Worm (Caenorhabditis elegans) whole organism, young adult: ENCODE results near the gene C27B7.9.

Experiments used
- B0035.1 ChIP-seq: sonication (generic microtip); optimal IDR thresholded peaks from 2 replicates; lab custom pipeline; 2016; ENCODE audit warnings: missing genetic modification characterization, mild to moderate bottlenecking, missing compliant biosample characterization, missing genotype, missing genetic modification reagents
- B0261.1 ChIP-seq: sonication (generic microtip); optimal IDR thresholded peaks from 2 replicates; lab custom pipeline; 2016; ENCODE audit warnings: mild to moderate bottlenecking, missing genetic modification characterization, moderate library complexity, missing compliant biosample characterization
- D2030.7 ChIP-seq: fragments of 200-800 bp; sonication (Bioruptor generic); IDR thresholded peaks from 2 replicates; pipeline ENCODE4 v1.3.6; 2022; ENCODE audit warnings: missing genetic modification reagents, missing genetic modification characterization, missing compliant biosample characterization
- F39B2.1 ChIP-seq: fragments of 200-800 bp; sonication (Bioruptor generic); IDR thresholded peaks from 2 replicates; pipeline ENCODE4 v1.3.6; 2022; ENCODE audit warnings: missing genetic modification reagents, missing genetic modification characterization, missing compliant biosample characterization
- F52B5.7 ChIP-seq: sonication (generic microtip); optimal IDR thresholded peaks from 2 replicates; lab custom pipeline; 2016; ENCODE audit warnings: mild to moderate bottlenecking, missing genetic modification characterization, missing compliant biosample characterization
- F57A8.1 ChIP-seq: fragments of 200-800 bp; sonication (Bioruptor generic); optimal IDR thresholded peaks from 2 replicates; lab custom pipeline; 2018; ENCODE audit warnings: mild to moderate bottlenecking, missing genetic modification characterization, moderate library complexity, missing compliant biosample characterization
- K12H6.12 ChIP-seq: fragments of 200-800 bp; sonication (Bioruptor generic); optimal IDR thresholded peaks from 2 replicates; lab custom pipeline; 2018; ENCODE audit warnings: mild to moderate bottlenecking, missing genetic modification characterization, missing compliant biosample characterization
- T07F8.4 ChIP-seq: sonication (generic microtip); optimal IDR thresholded peaks from 2 replicates; lab custom pipeline; 2016; ENCODE audit warnings: mild to moderate bottlenecking, missing genetic modification characterization, moderate library complexity, missing compliant biosample characterization
- Y53F4B.3 ChIP-seq: fragments of 200-800 bp; sonication (Bioruptor generic); IDR thresholded peaks from 2 replicates; pipeline ENCODE4 v1.3.6; 2022; ENCODE audit warnings: missing genetic modification reagents, missing genetic modification characterization, missing compliant biosample characterization
- Y95B8A.8 ChIP-seq: fragments of 200-800 bp; sonication (Bioruptor generic); IDR thresholded peaks from 2 replicates; pipeline ENCODE4 v1.3.6; 2022; ENCODE audit warnings: missing genetic modification reagents, missing genetic modification characterization, missing compliant biosample characterization
- bed-1 ChIP-seq: fragments of 200-800 bp; sonication (Bioruptor generic); IDR thresholded peaks from 2 replicates; pipeline ENCODE4 v1.3.6; 2022; ENCODE audit warnings: missing genetic modification reagents, missing genetic modification characterization, missing compliant biosample characterization
- bed-2 ChIP-seq: fragments of 200-800 bp; sonication (Bioruptor generic); IDR thresholded peaks from 2 replicates; pipeline ENCODE4 v1.3.6; 2022; ENCODE audit warnings: missing genetic modification reagents, missing genetic modification characterization, missing compliant biosample characterization
- ceh-27 ChIP-seq: fragments of 200-800 bp; sonication (Bioruptor generic); optimal IDR thresholded peaks from 2 replicates; lab custom pipeline; 2018; ENCODE audit warnings: mild to moderate bottlenecking, missing genetic modification characterization, moderate library complexity, missing compliant biosample characterization
- ceh-40 ChIP-seq: fragments of 200-800 bp; sonication (Bioruptor generic); IDR thresholded peaks from 2 replicates; pipeline ENCODE4 v1.3.6; 2022; ENCODE audit warnings: missing genetic modification characterization, missing compliant biosample characterization
- ceh-79 ChIP-seq: sonication (generic microtip); optimal IDR thresholded peaks from 2 replicates; lab custom pipeline; 2017; ENCODE audit warnings: mild to moderate bottlenecking, missing genetic modification characterization, missing compliant biosample characterization
- dpff-1 ChIP-seq: sonication (generic microtip); optimal IDR thresholded peaks from 2 replicates; lab custom pipeline; 2017; ENCODE audit warnings: mild to moderate bottlenecking, missing genetic modification characterization, missing compliant biosample characterization
- ets-4 ChIP-seq: fragments of 200-800 bp; sonication (Bioruptor generic); optimal IDR thresholded peaks from 2 replicates; lab custom pipeline; 2018; ENCODE audit warnings: mild to moderate bottlenecking, missing genetic modification characterization, missing compliant biosample characterization
- fkh-3 ChIP-seq: sonication (generic microtip); optimal IDR thresholded peaks from 2 replicates; lab custom pipeline; 2016; ENCODE audit warnings: mild to moderate bottlenecking, missing genetic modification characterization, missing compliant biosample characterization
- gei-17 ChIP-seq: fragments of 200-800 bp; sonication (Bioruptor generic); optimal IDR thresholded peaks from 2 replicates; lab custom pipeline; 2018; ENCODE audit warnings: mild to moderate bottlenecking, missing genetic modification characterization, missing compliant biosample characterization
- hmg-20 ChIP-seq: fragments of 200-800 bp; sonication (Bioruptor generic); IDR thresholded peaks from 2 replicates; pipeline ENCODE4 v1.3.6; 2022; ENCODE audit warnings: missing genetic modification reagents, missing genetic modification characterization, missing compliant biosample characterization
- hsf-1 ChIP-seq: fragments of 200-800 bp; sonication (Bioruptor generic); IDR thresholded peaks from 2 replicates; pipeline ENCODE4 v1.3.6; 2022; ENCODE audit warnings: missing genetic modification reagents, missing genetic modification characterization, missing compliant biosample characterization
- let-607 ChIP-seq, 2 experiments: fragments of 200-800 bp in 1 of 2; sonication (Bioruptor generic) in 1 of 2; sonication (generic microtip) in 1 of 2; optimal IDR thresholded peaks; 2 replicates each; lab custom pipeline; 2016 to 2018; ENCODE audit warnings: mild to moderate bottlenecking in 2 of 2, missing compliant biosample characterization in 2 of 2, missing genetic modification characterization in 2 of 2, moderate library complexity in 2 of 2, missing genotype in 1 of 2
- lin-26 ChIP-seq: fragments of 200-800 bp; sonication (Bioruptor generic); IDR thresholded peaks from 2 replicates; pipeline ENCODE4 v1.3.6; 2022; ENCODE audit warnings: missing genetic modification reagents, missing genetic modification characterization, missing compliant biosample characterization
- lin-35 ChIP-seq, 3 experiments: fragments of 150-350 bp in 2 of 3; sonication (generic microtip) in 1 of 3; optimal IDR thresholded peaks; 2 replicates each; lab custom pipeline; 2014 to 2018; ENCODE audit warnings: missing biosample characterization in 3 of 3, missing genetic modification characterization in 3 of 3, missing genetic modification reagents in 3 of 3
- madf-3 ChIP-seq: fragments of 200-800 bp; sonication (Bioruptor generic); IDR thresholded peaks from 2 replicates; pipeline ENCODE4 v1.3.6; 2022; ENCODE audit warnings: missing genetic modification reagents, missing genetic modification characterization, missing compliant biosample characterization
- mcd-1 ChIP-seq: fragments of 200-800 bp; sonication (Bioruptor generic); IDR thresholded peaks from 2 replicates; pipeline ENCODE4 v1.3.6; 2022; ENCODE audit warnings: missing genetic modification reagents, missing genetic modification characterization, missing compliant biosample characterization
- nfya-2 ChIP-seq: fragments of 200-800 bp; sonication (Bioruptor generic); IDR thresholded peaks from 2 replicates; pipeline ENCODE4 v1.3.6; 2022; ENCODE audit warnings: missing genetic modification reagents, missing genetic modification characterization, missing compliant biosample characterization
- nhr-120 ChIP-seq: fragments of 200-800 bp; sonication (Bioruptor generic); IDR thresholded peaks from 2 replicates; pipeline ENCODE4 v1.3.6; 2022; ENCODE audit warnings: missing genetic modification characterization, missing compliant biosample characterization
- pbrm-1 ChIP-seq: fragments of 200-800 bp; sonication (Bioruptor generic); IDR thresholded peaks from 2 replicates; pipeline ENCODE4 v1.3.6; 2022; ENCODE audit warnings: missing genetic modification reagents, missing genetic modification characterization, missing compliant biosample characterization
- rcor-1 ChIP-seq: fragments of 200-800 bp; sonication (Bioruptor generic); IDR thresholded peaks from 2 replicates; pipeline ENCODE4 v1.3.6; 2022; ENCODE audit warnings: missing genetic modification reagents, missing genetic modification characterization, missing compliant biosample characterization
- sdz-38 ChIP-seq: sonication (generic microtip); optimal IDR thresholded peaks from 2 replicates; lab custom pipeline; 2016; ENCODE audit warnings: missing genotype, missing genetic modification characterization, missing compliant biosample characterization
- somi-1 ChIP-seq: fragments of 200-800 bp; sonication (Bioruptor generic); optimal IDR thresholded peaks from 2 replicates; lab custom pipeline; 2018; ENCODE audit warnings: mild to moderate bottlenecking, missing genetic modification characterization, missing compliant biosample characterization
- tbp1 ChIP-seq: fragments of 200-800 bp; sonication (Bioruptor generic); optimal IDR thresholded peaks from 2 replicates; lab custom pipeline; 2018; ENCODE audit warnings: mild to moderate bottlenecking, missing genetic modification characterization, missing compliant biosample characterization
- tbx-9 ChIP-seq: sonication (generic microtip); optimal IDR thresholded peaks from 2 replicates; lab custom pipeline; 2016; ENCODE audit warnings: borderline replicate concordance, missing genetic modification characterization, inconsistent platforms, missing compliant biosample characterization
- unc-130 ChIP-seq: sonication (generic microtip); optimal IDR thresholded peaks from 2 replicates; lab custom pipeline; 2016; ENCODE audit warnings: missing genetic modification reagents, missing genetic modification characterization, missing compliant biosample characterization
- xnd-1 ChIP-seq: sonication (generic microtip); optimal IDR thresholded peaks from 2 replicates; lab custom pipeline; 2016; ENCODE audit warnings: missing genotype, missing genetic modification reagents, missing genetic modification characterization, missing compliant biosample characterization
- zim-3 ChIP-seq: sonication (generic microtip); optimal IDR thresholded peaks from 2 replicates; lab custom pipeline; 2017; ENCODE audit warnings: mild to moderate bottlenecking, missing genetic modification characterization, moderate library complexity, missing compliant biosample characterization
- ztf-18 ChIP-seq: sonication (generic microtip); optimal IDR thresholded peaks from 2 replicates; lab custom pipeline; 2016; ENCODE audit warnings: missing genotype, mild to moderate bottlenecking, missing genetic modification characterization, missing compliant biosample characterization
- ztf-25 ChIP-seq: fragments of 200-800 bp; sonication (Bioruptor generic); IDR thresholded peaks from 2 replicates; pipeline ENCODE4 v1.3.6; 2022; ENCODE audit warnings: missing genetic modification reagents, missing genetic modification characterization, missing compliant biosample characterization
- ztf-28 ChIP-seq: fragments of 200-800 bp; sonication (Bioruptor generic); IDR thresholded peaks from 2 replicates; pipeline ENCODE4 v1.3.6; 2022; ENCODE audit warnings: missing genetic modification reagents, missing genetic modification characterization, missing compliant biosample characterization
- ztf-3 ChIP-seq: fragments of 200-800 bp; sonication (Bioruptor generic); optimal IDR thresholded peaks from 2 replicates; lab custom pipeline; 2018; ENCODE audit warnings: mild to moderate bottlenecking, missing genetic modification characterization, missing compliant biosample characterization
- ztf-6 ChIP-seq: fragments of 200-800 bp; sonication (Bioruptor generic); IDR thresholded peaks from 2 replicates; pipeline ENCODE4 v1.3.6; 2022; ENCODE audit warnings: missing genetic modification reagents, missing genetic modification characterization, missing compliant biosample characterization

C27B7.9 gene

DNA sequence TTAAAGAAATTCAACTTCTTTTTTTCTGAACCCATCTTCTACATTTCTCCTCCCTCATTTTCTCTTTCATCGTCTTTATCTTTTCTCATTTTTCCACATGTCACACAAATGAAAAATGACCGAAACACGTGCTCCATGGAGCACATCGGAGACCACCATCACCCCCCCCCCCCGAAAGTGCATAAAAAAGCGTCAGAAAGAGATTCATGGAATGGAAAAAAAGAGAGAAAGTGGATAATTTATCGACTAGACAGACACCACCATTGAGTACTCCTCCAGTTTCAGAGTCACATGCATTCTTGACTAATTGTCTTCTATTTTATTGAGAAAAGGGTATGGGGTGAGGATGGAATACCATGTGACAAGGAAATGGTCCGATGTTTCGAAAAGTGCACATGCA lies 31.2 kb upstream of the C27B7.9 start:
- TF ChIP-seq pbrm-1 (no peak), unc-130 (GFP tag; lab: Kevin White, UChicago) (no peak), K12H6.12 (tag; lab: Kevin White, UChicago) (peak; percentile 33), lin-35 (GFP tag; optimal IDR thresholded peaks at IDR 0.05; lab: Kevin White, UChicago) (peak in 1 of 3 experiments; percentile 17), lin-26 (GFP tag; lab: Robert Waterston, UW) (no peak), somi-1 (GFP tag; lab: Kevin White, UChicago) (peak; percentile 13), gei-17 (no peak), sdz-38 (tag; lab: Kevin White, UChicago) (no peak), B0035.1 (no peak)

DNA sequence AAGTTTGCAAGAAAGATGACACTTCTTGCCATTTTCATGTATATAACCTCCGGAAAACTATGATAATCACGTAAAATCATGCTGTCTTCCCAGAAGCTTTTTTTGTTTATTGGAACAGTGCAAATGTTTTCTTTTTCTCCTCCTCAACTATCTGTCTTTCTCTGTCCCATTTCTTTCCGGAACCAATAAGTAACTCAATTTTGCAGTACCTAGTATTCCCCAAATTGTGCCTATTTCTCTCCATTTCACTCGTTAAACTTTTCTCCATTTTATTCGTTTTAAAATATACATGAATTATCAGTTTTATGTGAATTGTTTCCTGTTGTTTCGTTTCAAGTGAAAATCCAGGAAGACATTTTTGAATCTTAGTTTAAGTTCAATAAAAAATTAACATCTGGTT lies 27.5 kb upstream of the C27B7.9 start:
- no peak for TF ChIP-seq hsf-1 (GFP tag; lab: Robert Waterston, UW)
- TF ChIP-seq zim-3 (tag; lab: Kevin White, UChicago), result no peak
- no peak for TF ChIP-seq F52B5.7 (tag; lab: Kevin White, UChicago)
- TF ChIP-seq ets-4 (GFP tag; lab: Kevin White, UChicago), result no peak
- no peak for TF ChIP-seq let-607 (tag; optimal IDR thresholded peaks at IDR 0.05; lab: Kevin White, UChicago)
- no peak for TF ChIP-seq xnd-1 (tag; lab: Kevin White, UChicago)
- no peak for TF ChIP-seq T07F8.4 (tag; lab: Kevin White, UChicago)
- no peak for TF ChIP-seq tbx-9 (tag; lab: Kevin White, UChicago)
- TF ChIP-seq Y53F4B.3 (GFP tag; lab: Robert Waterston, UW), result no peak
- TF ChIP-seq lin-35 (GFP tag; optimal IDR thresholded peaks at IDR 0.05; lab: Kevin White, UChicago), result no peak
- no peak for TF ChIP-seq nhr-120 (GFP tag; lab: Robert Waterston, UW)
- no peak for TF ChIP-seq ceh-27 (GFP tag; lab: Kevin White, UChicago)
- TF ChIP-seq ztf-25 (GFP tag; lab: Robert Waterston, UW), result no peak

DNA sequence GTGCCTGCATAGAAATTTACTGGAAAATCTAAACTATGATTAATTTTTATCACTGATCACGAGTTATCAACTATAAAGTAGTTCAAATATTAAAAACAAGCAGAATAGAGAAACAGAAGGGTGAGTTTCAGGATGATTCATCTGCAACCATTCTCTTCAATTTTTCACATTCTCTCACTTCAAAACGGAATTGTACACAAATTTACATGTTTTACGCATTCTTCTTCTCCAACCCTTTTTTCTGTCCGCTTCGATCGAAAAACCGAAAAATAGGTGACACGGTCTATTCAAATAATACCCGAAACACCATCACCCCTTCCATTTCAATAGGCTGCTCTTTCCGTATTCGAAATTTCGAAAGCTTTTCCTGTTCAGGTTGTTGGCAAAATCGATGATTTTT lies 17.7 kb upstream of the C27B7.9 start, which contains the start of gene D1046.4:
TSS of gene D1046.4 (plus strand) at position 301 of the 400 bp plus-strand sequence.
- TF ChIP-seq B0261.1 (tag; lab: Kevin White, UChicago) (no peak), Y95B8A.8 (GFP tag; lab: Robert Waterston, UW) (no peak), ztf-18 (tag; lab: Kevin White, UChicago) (no peak), hmg-20 (GFP tag; lab: Robert Waterston, UW) (no peak), ztf-3 (GFP tag; lab: Kevin White, UChicago) (no peak), rcor-1 (GFP tag; lab: Robert Waterston, UW) (no peak), F39B2.1 (GFP tag; lab: Robert Waterston, UW) (no peak), ceh-40 (GFP tag; lab: Robert Waterston, UW) (no peak)

ce11 chrIV:8929942-8930492 lies 14.1 kb upstream of the C27B7.9 start, which contains the start of the genes D1046.18 and slc-25A26:
D1046.18 (plus strand) TSS chrIV:8930242.
slc-25A26 (plus strand) TSS chrIV:8930442.
- TF ChIP-seq ceh-79 (tag; lab: Kevin White, UChicago), result no peak

- TF ChIP-seq madf-3 (GFP tag; lab: Robert Waterston, UW), result peak; percentile 84
- peak; percentile 52; the same call in 1 of the 2 replicates for TF ChIP-seq D2030.7 (GFP tag; lab: Robert Waterston, UW)
- peak; percentile 91 for TF ChIP-seq rcor-1 (GFP tag; lab: Robert Waterston, UW)
- peak; percentile 85 for TF ChIP-seq dpff-1
- TF ChIP-seq ztf-6 (GFP tag; lab: Robert Waterston, UW), result no peak
- TF ChIP-seq nfya-2 (GFP tag; lab: Robert Waterston, UW), result no peak
- TF ChIP-seq bed-1 (GFP tag; lab: Robert Waterston, UW), result 0 out of 2 replicates have a peak, but pooled peaks have one; percentile 65
- peak; percentile 85 for TF ChIP-seq ztf-28 (GFP tag; lab: Robert Waterston, UW)
- TF ChIP-seq bed-2, result no peak
- peak; percentile 98 for TF ChIP-seq tbp1
- peak; percentile 70 for TF ChIP-seq somi-1 (GFP tag; lab: Kevin White, UChicago)
- peak; percentile 93 for TF ChIP-seq fkh-3 (tag; lab: Kevin White, UChicago)
- TF ChIP-seq mcd-1 (GFP tag; lab: Robert Waterston, UW), result peak; percentile 79
- TF ChIP-seq F57A8.1, result peak; percentile 70
- peak; percentile 84 for TF ChIP-seq ceh-27 (GFP tag; lab: Kevin White, UChicago)
Observed at ce11 chrIV:8927093-8927492, 11.2 kb upstream of the C27B7.9 start.
